Worm (Caenorhabditis elegans): ENCODE results near the gene clec-143.

The clec-143 gene

DNA sequence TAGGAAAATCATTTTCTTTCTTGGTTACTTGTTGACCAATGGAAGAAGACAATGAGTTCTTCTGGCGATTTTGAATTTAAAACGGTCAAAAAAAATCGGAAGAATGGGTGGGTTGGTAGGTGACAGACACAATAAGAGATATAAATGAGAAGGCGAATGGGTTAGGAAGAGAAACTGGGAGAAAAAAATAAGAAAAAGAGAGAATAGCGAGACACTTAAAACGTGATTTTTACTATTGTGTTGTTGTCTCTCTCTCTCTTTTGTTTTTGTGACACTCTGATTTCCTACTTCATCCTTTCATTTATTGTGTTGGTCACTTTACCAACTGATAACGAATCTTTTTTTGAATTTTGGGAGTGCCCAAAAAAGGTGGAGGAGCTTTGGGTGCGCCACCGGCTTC, 46.3 kb upstream of the clec-143 start (continued):
- TF ChIP-seq nhr-28 (tag; optimal IDR thresholded peaks at IDR 0.05) (peak; percentile 40), vab-7 (GFP tag; IDR thresholded peaks at IDR 0.05) (no peak), dve-1 (tag; optimal IDR thresholded peaks at IDR 0.05; ENCODE audit: insufficient read depth) (peak; percentile 6), R02D3.7 (tag; optimal IDR thresholded peaks at IDR 0.05) (no peak), set-16 (GFP tag; IDR thresholded peaks at IDR 0.05) (no peak), nhr-10 (tag; optimal IDR thresholded peaks at IDR 0.05) (no peak), F26F4.8 (GFP tag; conservative IDR thresholded peaks at IDR 0.05) (no peak), mdt-29 (GFP tag; IDR thresholded peaks at IDR 0.05) (no peak), dmd-9 (GFP tag; IDR thresholded peaks at IDR 0.05) (no peak), spr-1 (tag; optimal IDR thresholded peaks at IDR 0.05) (no peak), Y75B8A.6 (GFP tag; IDR thresholded peaks at IDR 0.05) (no peak), lin-15B (tag; optimal IDR thresholded peaks at IDR 0.05) (no peak), nhr-6 (tag; optimal IDR thresholded peaks at IDR 0.05) (no peak), lin-39 (tag; optimal IDR thresholded peaks at IDR 0.05) (no peak), dmd-6 (GFP tag; IDR thresholded peaks at IDR 0.05) (no peak), tra-1 (GFP tag; IDR thresholded peaks at IDR 0.05) (peak; percentile 38; the same call in 1 of the 2 replicates), nhr-25 (tag; optimal IDR thresholded peaks at IDR 0.05; ENCODE audit: borderline replicate concordance, insufficient read depth) (no peak), hlh-30 (tag; optimal IDR thresholded peaks at IDR 0.05; ENCODE audit: insufficient read depth) (peak; percentile 31), lin-13 (GFP tag; optimal IDR thresholded peaks at IDR 0.05) (no peak), zip-2 (tag; optimal IDR thresholded peaks at IDR 0.05) (no peak), ces-1 (GFP tag; optimal IDR thresholded peaks at IDR 0.05) (no peak), nhr-237 (tag; optimal IDR thresholded peaks at IDR 0.05) (no peak), ZK546.5 (tag; optimal IDR thresholded peaks at IDR 0.05) (no peak), mdl-1 (tag; optimal IDR thresholded peaks at IDR 0.05) (peak in 1 of 2 experiments; percentile 28)

DNA sequence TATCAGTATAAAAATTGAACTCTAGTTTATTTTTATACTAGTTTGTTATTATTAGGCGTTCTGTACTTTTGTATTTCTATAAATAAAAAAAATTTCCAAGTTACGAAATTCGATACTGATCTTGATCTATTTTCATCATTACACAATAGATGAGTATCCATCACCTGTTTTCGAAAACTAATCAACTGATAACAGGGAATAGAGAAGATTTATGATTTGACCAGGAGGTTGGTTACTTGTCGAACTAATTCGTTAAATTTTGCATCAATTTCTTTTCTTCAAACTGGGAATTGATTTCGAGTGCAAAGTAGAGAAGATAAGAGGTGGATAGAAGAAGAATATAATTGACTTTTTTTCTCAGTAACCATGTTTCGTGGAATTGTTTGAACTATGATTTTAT, 45.3 kb upstream of the clec-143 start:
- TF ChIP-seq hlh-30 (tag; optimal IDR thresholded peaks at IDR 0.05; ENCODE audit: insufficient read depth): peak; percentile 38
- TF ChIP-seq aha-1 (tag): peak; percentile 91
- TF ChIP-seq Y105C5A.15 (GFP tag; IDR thresholded peaks at IDR 0.05): no peak
- TF ChIP-seq lin-15B (tag; optimal IDR thresholded peaks at IDR 0.05): no peak
- no peak for TF ChIP-seq nhr-102 (tag; optimal IDR thresholded peaks at IDR 0.05)
- no peak for TF ChIP-seq hlh-11 (tag; optimal IDR thresholded peaks at IDR 0.05)
- TF ChIP-seq ZK546.5 (tag; optimal IDR thresholded peaks at IDR 0.05): no peak
- TF ChIP-seq lin-1 (GFP tag; IDR thresholded peaks at IDR 0.05): no peak
- TF ChIP-seq gei-8 (GFP tag; optimal IDR thresholded peaks at IDR 0.05): no peak
- no peak for TF ChIP-seq T26A8.4 (GFP tag; IDR thresholded peaks at IDR 0.05)
- no peak for TF ChIP-seq ces-1 (GFP tag; optimal IDR thresholded peaks at IDR 0.05)
- TF ChIP-seq arid-1 (GFP tag; conservative IDR thresholded peaks at IDR 0.05): no peak
- TF ChIP-seq nhr-28 (tag; optimal IDR thresholded peaks at IDR 0.05): peak; percentile 50
- peak; percentile 15; the same call in 1 of the 2 replicates for TF ChIP-seq dmd-6 (GFP tag; IDR thresholded peaks at IDR 0.05)
- TF ChIP-seq skn-1 (tag; optimal IDR thresholded peaks at IDR 0.05): no peak
- no peak for TF ChIP-seq mdt-29 (GFP tag; IDR thresholded peaks at IDR 0.05)
- no peak for TF ChIP-seq dve-1 (tag; optimal IDR thresholded peaks at IDR 0.05; ENCODE audit: insufficient read depth)
- TF ChIP-seq daf-12 (tag; optimal IDR thresholded peaks at IDR 0.05): no peak

DNA sequence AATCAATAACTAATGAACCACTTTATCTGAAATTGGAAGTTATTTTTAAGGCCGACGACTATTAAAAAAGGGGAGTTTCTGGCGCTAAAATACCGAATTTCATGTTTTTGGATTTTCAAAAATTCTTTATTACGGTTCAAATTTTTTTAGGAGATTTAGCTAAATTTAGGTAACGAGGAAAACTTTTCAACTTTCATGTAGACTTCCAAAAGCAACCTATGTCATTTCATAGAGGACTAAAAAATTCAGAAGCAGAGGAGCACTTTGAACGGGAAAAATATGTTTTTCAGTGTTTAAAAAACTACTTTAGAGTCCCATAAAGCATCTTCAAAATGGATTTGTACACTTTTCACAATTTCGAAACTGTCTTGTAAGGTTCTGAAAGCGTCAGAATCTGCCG, 43.3 kb upstream of the clec-143 start:
- TF ChIP-seq gei-8 (GFP tag; optimal IDR thresholded peaks at IDR 0.05): no peak
- TF ChIP-seq ceh-32 (tag; optimal IDR thresholded peaks at IDR 0.05; ENCODE audit: poor library complexity): no peak
- no peak for TF ChIP-seq mxl-3 (GFP tag; optimal IDR thresholded peaks at IDR 0.05)
- no peak for TF ChIP-seq madf-9 (GFP tag; conservative IDR thresholded peaks at IDR 0.05)
- no peak for TF ChIP-seq Y75B8A.6 (GFP tag; IDR thresholded peaks at IDR 0.05)
- TF ChIP-seq nhr-77 (tag; optimal IDR thresholded peaks at IDR 0.05): no peak
- no peak for TF ChIP-seq vab-7 (GFP tag; IDR thresholded peaks at IDR 0.05)
- TF ChIP-seq pha-4 (GFP tag; IDR thresholded peaks at IDR 0.05): no peak
- no peak for TF ChIP-seq pha-4 (tag; optimal IDR thresholded peaks at IDR 0.05)
- peak in 1 of 2 experiments; percentile 94 for TF ChIP-seq unc-62 (GFP tag; optimal IDR thresholded peaks at IDR 0.05 in 1 of 2)
- TF ChIP-seq unc-62 (tag; optimal IDR thresholded peaks at IDR 0.05): no peak
- TF ChIP-seq Y105C5A.15 (GFP tag; IDR thresholded peaks at IDR 0.05): no peak
- no peak for TF ChIP-seq aly-2 (tag; optimal IDR thresholded peaks at IDR 0.05)
- TF ChIP-seq attf-4 (tag; optimal IDR thresholded peaks at IDR 0.05): no peak
- TF ChIP-seq ZK546.5 (tag; optimal IDR thresholded peaks at IDR 0.05): no peak
- TF ChIP-seq lsy-2 (tag; optimal IDR thresholded peaks at IDR 0.05): no peak
- no peak for TF ChIP-seq pqm-1 (tag; optimal IDR thresholded peaks at IDR 0.05)
- no peak for TF ChIP-seq hmg-1.1 (GFP tag; IDR thresholded peaks at IDR 0.05)
- no peak for TF ChIP-seq ces-1 (GFP tag; optimal IDR thresholded peaks at IDR 0.05)
- TF ChIP-seq ama-1 (optimal IDR thresholded peaks at IDR 0.05): peak; percentile 35
